Worm (Caenorhabditis elegans) whole organism, late embryonic: ENCODE data around the gene T28A11.19.

ENCODE experiments used
- C08G9.2 ChIP-seq: sonication (generic microtip); optimal IDR thresholded peaks from 2 replicates; lab custom pipeline; 2016; ENCODE audit warnings: mild to moderate bottlenecking, missing genetic modification characterization, moderate library complexity, missing compliant biosample characterization
- C38D4.7 ChIP-seq: fragments of 200-800 bp; sonication (Bioruptor generic); optimal IDR thresholded peaks from 2 replicates; lab custom pipeline; 2018; ENCODE audit warnings: mild to moderate bottlenecking, missing genetic modification characterization, moderate library complexity, missing compliant biosample characterization
- T23F11.4 ChIP-seq: fragments of 200-800 bp; sonication (Bioruptor generic); optimal IDR thresholded peaks from 2 replicates; lab custom pipeline; 2018; ENCODE audit warnings: mild to moderate bottlenecking, missing genetic modification characterization, missing compliant biosample characterization
- Y22D7AL.16 ChIP-seq: sonication (generic microtip); optimal IDR thresholded peaks from 2 replicates; lab custom pipeline; 2016; ENCODE audit warnings: missing genetic modification characterization, missing compliant biosample characterization
- ama-1 ChIP-seq: fragments of 150-350 bp; optimal IDR thresholded peaks from 2 replicates; lab custom pipeline; 2014
- ceh-14 ChIP-seq: sonication (generic microtip); optimal IDR thresholded peaks from 2 replicates; lab custom pipeline; 2016; ENCODE audit warnings: missing genotype, missing genetic modification characterization, missing compliant biosample characterization
- ceh-2 ChIP-seq: sonication (generic microtip); optimal IDR thresholded peaks from 2 replicates; lab custom pipeline; 2016; ENCODE audit warnings: missing genotype, missing genetic modification characterization, missing compliant biosample characterization
- ceh-22 ChIP-seq: sonication (generic microtip); optimal IDR thresholded peaks from 2 replicates; lab custom pipeline; 2017; ENCODE audit warnings: missing biosample characterization, missing genetic modification characterization
- ceh-24 ChIP-seq: sonication (generic microtip); optimal IDR thresholded peaks from 2 replicates; lab custom pipeline; 2016; ENCODE audit warnings: mild to moderate bottlenecking, missing genetic modification characterization, missing compliant biosample characterization
- ceh-48 ChIP-seq: sonication (generic microtip); optimal IDR thresholded peaks from 2 replicates; lab custom pipeline; 2016; ENCODE audit warnings: missing genetic modification characterization, inconsistent platforms, missing compliant biosample characterization
- ceh-6 ChIP-seq: fragments of 200-800 bp; sonication (Bioruptor generic); optimal IDR thresholded peaks from 2 replicates; lab custom pipeline; 2018; ENCODE audit warnings: mild to moderate bottlenecking, missing genetic modification characterization, missing compliant biosample characterization
- ceh-9 ChIP-seq: sonication (generic microtip); optimal IDR thresholded peaks from 2 replicates; lab custom pipeline; 2016; ENCODE audit warnings: mild to moderate bottlenecking, missing genetic modification characterization, inconsistent platforms, missing compliant biosample characterization
- dve-1 ChIP-seq: sonication (generic microtip); optimal IDR thresholded peaks from 2 replicates; lab custom pipeline; 2017; ENCODE audit warnings: antibody characterized with exemption, mild to moderate bottlenecking, missing genetic modification characterization, missing compliant biosample characterization
- ets-4 ChIP-seq: sonication (generic microtip); optimal IDR thresholded peaks from 2 replicates; lab custom pipeline; 2016; ENCODE audit warnings: missing genetic modification characterization, missing compliant biosample characterization
- eyg-1 ChIP-seq: sonication (generic microtip); optimal IDR thresholded peaks from 2 replicates; lab custom pipeline; 2016; ENCODE audit warnings: missing genotype, missing genetic modification characterization, missing compliant biosample characterization
- fkh-10 ChIP-seq: fragments of 150-350 bp; optimal IDR thresholded peaks from 2 replicates; lab custom pipeline; 2014; ENCODE audit warnings: missing biosample characterization, missing genetic modification reagents, missing genetic modification characterization
- hlh-6 ChIP-seq: sonication (generic microtip); optimal IDR thresholded peaks from 2 replicates; lab custom pipeline; 2016; ENCODE audit warnings: missing genotype, missing genetic modification characterization, missing compliant biosample characterization
- lin-11 ChIP-seq: fragments of 200-800 bp; sonication (Bioruptor generic); optimal IDR thresholded peaks from 2 replicates; lab custom pipeline; 2018; ENCODE audit warnings: mild to moderate bottlenecking, missing genetic modification characterization, missing compliant biosample characterization
- madf-2 ChIP-seq: sonication (generic microtip); optimal IDR thresholded peaks from 2 replicates; lab custom pipeline; 2017; ENCODE audit warnings: missing genetic modification characterization, missing compliant biosample characterization
- nfya-1 ChIP-seq: sonication (generic microtip); optimal IDR thresholded peaks from 2 replicates; lab custom pipeline; 2017; ENCODE audit warnings: missing genetic modification characterization, mild to moderate bottlenecking, missing compliant biosample characterization, antibody characterized with exemption, moderate library complexity
- npax-4 ChIP-seq: sonication (generic microtip); optimal IDR thresholded peaks from 2 replicates; lab custom pipeline; 2016; ENCODE audit warnings: missing genetic modification characterization, missing compliant biosample characterization
- odd-2 ChIP-seq: sonication (generic microtip); optimal IDR thresholded peaks from 2 replicates; lab custom pipeline; 2017; ENCODE audit warnings: antibody characterized with exemption, mild to moderate bottlenecking, missing genetic modification characterization, missing compliant biosample characterization
- pag-3 ChIP-seq: sonication (generic microtip); optimal IDR thresholded peaks from 2 replicates; lab custom pipeline; 2016; ENCODE audit warnings: missing compliant biosample characterization, missing genetic modification characterization, borderline replicate concordance
- pat-9 ChIP-seq: fragments of 200-800 bp; sonication (Bioruptor generic); optimal IDR thresholded peaks from 2 replicates; lab custom pipeline; 2018; ENCODE audit warnings: mild to moderate bottlenecking, missing genetic modification characterization, moderate library complexity, missing compliant biosample characterization
- pha-2 ChIP-seq: sonication (generic microtip); optimal IDR thresholded peaks from 2 replicates; lab custom pipeline; 2017; ENCODE audit warnings: mild to moderate bottlenecking, missing genetic modification characterization, missing compliant biosample characterization
- pha-4 ChIP-seq: fragments of 150-350 bp; optimal IDR thresholded peaks from 2 replicates; lab custom pipeline; 2018; ENCODE audit warnings: missing biosample characterization, missing genetic modification reagents, missing genetic modification characterization
- pqm-1 ChIP-seq: sonication (generic microtip); optimal IDR thresholded peaks from 2 replicates; lab custom pipeline; 2016; ENCODE audit warnings: missing genetic modification characterization, missing compliant biosample characterization
- sdc-2 ChIP-seq: sonication (generic microtip); optimal IDR thresholded peaks from 2 replicates; lab custom pipeline; 2016; ENCODE audit warnings: missing genotype, missing genetic modification characterization, missing compliant biosample characterization
- sox-4 ChIP-seq: sonication (generic microtip); optimal IDR thresholded peaks from 2 replicates; lab custom pipeline; 2017; ENCODE audit warnings: mild to moderate bottlenecking, missing genetic modification characterization, inconsistent platforms, missing compliant biosample characterization
- tbx-2 ChIP-seq: sonication (generic microtip); optimal IDR thresholded peaks from 2 replicates; lab custom pipeline; 2016; ENCODE audit warnings: missing genetic modification characterization, missing compliant biosample characterization
- tbx-7 ChIP-seq: sonication (generic microtip); optimal IDR thresholded peaks from 2 replicates; lab custom pipeline; 2016; ENCODE audit warnings: missing genotype, missing genetic modification characterization, missing compliant biosample characterization
- unc-42 ChIP-seq: sonication (generic microtip); optimal IDR thresholded peaks from 2 replicates; lab custom pipeline; 2016; ENCODE audit warnings: missing genotype, missing genetic modification characterization, missing compliant biosample characterization
- unc-55 ChIP-seq: sonication (generic microtip); optimal IDR thresholded peaks from 2 replicates; lab custom pipeline; 2017; ENCODE audit warnings: missing biosample characterization, missing genetic modification reagents, missing genetic modification characterization
- unc-86 ChIP-seq: sonication (generic microtip); optimal IDR thresholded peaks from 2 replicates; lab custom pipeline; 2016; ENCODE audit warnings: missing genetic modification characterization, missing compliant biosample characterization
- ztf-16 ChIP-seq: sonication (generic microtip); optimal IDR thresholded peaks from 2 replicates; lab custom pipeline; 2017; ENCODE audit warnings: missing genetic modification characterization, missing compliant biosample characterization

The T28A11.19 gene

ce11 chrV:3308169-3308568, 38.9 kb upstream of the T28A11.19 start, which contains the start of gene srbc-3:
srbc-3 (plus strand) TSS chrV:3308469.
- TF ChIP-seq ceh-6 (GFP tag; lab: Kevin White, UChicago) (no peak), unc-55 (GFP tag; lab: Kevin White, UChicago) (no peak), pqm-1 (tag; lab: Kevin White, UChicago) (no peak), pha-2 (tag; lab: Kevin White, UChicago) (no peak), ceh-9 (tag; lab: Kevin White, UChicago) (no peak), ceh-48 (no peak), pha-4 (tag; lab: Kevin White, UChicago) (no peak), ama-1 (lab: Kevin White, UChicago) (no peak), ceh-2 (no peak), ceh-22 (no peak), sdc-2 (tag; lab: Kevin White, UChicago) (no peak), fkh-10 (GFP tag; lab: Kevin White, UChicago) (no peak), hlh-6 (tag; lab: Kevin White, UChicago) (no peak), ceh-24 (tag; lab: Kevin White, UChicago) (no peak), tbx-7 (tag; lab: Kevin White, UChicago) (no peak), madf-2 (tag; lab: Kevin White, UChicago) (no peak), unc-42 (tag; lab: Kevin White, UChicago) (no peak)

- no peak for TF ChIP-seq dve-1 (tag; lab: Kevin White, UChicago)
- TF ChIP-seq C08G9.2 (tag; lab: Kevin White, UChicago): no peak
Observed at ce11 chrV:3301898-3302297, 32.6 kb upstream of the T28A11.19 start, which contains the start of gene srbc-1. srbc-1 (minus strand) TSS chrV:3301998.

- TF ChIP-seq odd-2 (tag; lab: Kevin White, UChicago) (no peak), sox-4 (tag; lab: Kevin White, UChicago) (no peak), lin-11 (tag; lab: Kevin White, UChicago) (no peak), Y22D7AL.16 (no peak), ztf-16 (tag; lab: Kevin White, UChicago) (no peak), unc-86 (tag; lab: Kevin White, UChicago) (no peak), ets-4 (no peak), nfya-1 (tag; lab: Kevin White, UChicago) (no peak)
Observed at ce11 chrV:3299437-3299836, 30.1 kb upstream of the T28A11.19 start.

- TF ChIP-seq eyg-1 (tag; lab: Kevin White, UChicago) (no peak), T23F11.4 (no peak), C38D4.7 (GFP tag; lab: Kevin White, UChicago) (no peak), C08G9.2 (tag; lab: Kevin White, UChicago) (no peak)
Observed at ce11 chrV:3297764-3298163, 28.4 kb upstream of the T28A11.19 start, which contains the start of gene srx-122. srx-122 (minus strand) TSS chrV:3297864.

ce11 chrV:3295368-3295767, 26.1 kb upstream of the T28A11.19 start:
- TF ChIP-seq ceh-22 (no peak), ztf-16 (tag; lab: Kevin White, UChicago) (no peak), npax-4 (tag; lab: Kevin White, UChicago) (no peak), ceh-14 (tag; lab: Kevin White, UChicago) (no peak), pha-4 (tag; lab: Kevin White, UChicago) (no peak), T23F11.4 (no peak), pqm-1 (tag; lab: Kevin White, UChicago) (no peak), unc-55 (GFP tag; lab: Kevin White, UChicago) (no peak), madf-2 (tag; lab: Kevin White, UChicago) (no peak), ceh-2 (no peak), Y22D7AL.16 (no peak), tbx-2 (no peak), ceh-6 (GFP tag; lab: Kevin White, UChicago) (no peak), pag-3 (tag; lab: Kevin White, UChicago) (no peak), pat-9 (tag; lab: Kevin White, UChicago) (no peak)
